Fruit fly (Drosophila melanogaster) whole organism, prepupa: ENCODE results near the gene CG10274.
A peak's percentile ranks its signal among the peaks of the same experiment; 100 is the strongest.

Experiments used
- Blimp-1 ChIP-seq: fragments of 200-800 bp; sonication (Bioruptor generic); optimal IDR thresholded peaks from 3 replicates; lab custom pipeline; 2017; ENCODE audit warnings: missing biosample characterization, missing genetic modification characterization, mild to moderate bottlenecking, moderate library complexity, missing genetic modification reagents
- CG10631 ChIP-seq: fragments of 200-800 bp; sonication (Bioruptor generic); optimal IDR thresholded peaks from 2 replicates; lab custom pipeline; 2016; ENCODE audit warnings: missing biosample characterization, missing genetic modification characterization
- CG10669 ChIP-seq: fragments of 200-800 bp; sonication (Bioruptor generic); optimal IDR thresholded peaks from 3 replicates; lab custom pipeline; 2018; ENCODE audit warnings: missing biosample characterization, mild to moderate bottlenecking, missing genetic modification characterization, moderate library complexity
- CG11294 ChIP-seq: fragments of 200-800 bp; sonication (Bioruptor generic); IDR thresholded peaks from 2 replicates; pipeline ENCODE4 v1.3.6; 2022; ENCODE audit warnings: missing biosample characterization, missing genetic modification characterization
- CG11762 ChIP-seq: fragments of 200-800 bp; sonication (Bioruptor generic); optimal IDR thresholded peaks from 3 replicates; lab custom pipeline; 2016; ENCODE audit warnings: missing biosample characterization, missing genetic modification characterization; ENCODE audit not compliant: insufficient read depth
- CG11902 ChIP-seq: fragments of 200-800 bp; sonication (Bioruptor generic); optimal IDR thresholded peaks from 3 replicates; lab custom pipeline; 2016; ENCODE audit warnings: missing biosample characterization, missing genetic modification characterization
- CG15336 ChIP-seq: fragments of 200-800 bp; sonication (Bioruptor generic); IDR thresholded peaks from 2 replicates; pipeline ENCODE4 v1.3.6; 2022; ENCODE audit warnings: missing biosample characterization, missing genetic modification characterization
- CG1621 ChIP-seq: fragments of 200-800 bp; sonication (Bioruptor generic); optimal IDR thresholded peaks from 3 replicates; lab custom pipeline; 2018; ENCODE audit warnings: missing biosample characterization, mild to moderate bottlenecking, missing genetic modification characterization
- CG16779 ChIP-seq: fragments of 200-800 bp; sonication (Bioruptor generic); optimal IDR thresholded peaks from 3 replicates; lab custom pipeline; 2017; ENCODE audit warnings: missing biosample characterization, mild to moderate bottlenecking, missing genetic modification characterization
- CG3032 ChIP-seq: fragments of 200-800 bp; optimal IDR thresholded peaks from 2 replicates; lab custom pipeline; 2019; ENCODE audit warnings: missing biosample characterization, mild to moderate bottlenecking, missing genetic modification characterization, moderate library complexity
- CG31627 ChIP-seq: fragments of 200-800 bp; sonication (Bioruptor generic); optimal IDR thresholded peaks from 3 replicates; lab custom pipeline; 2016; ENCODE audit warnings: missing biosample characterization, missing genetic modification characterization
- CG34406 ChIP-seq: fragments of 200-800 bp; sonication (Bioruptor generic); optimal IDR thresholded peaks from 3 replicates; lab custom pipeline; 2016; ENCODE audit warnings: missing biosample characterization, missing genetic modification characterization
- CG3919 ChIP-seq: fragments of 200-800 bp; sonication (Bioruptor generic); optimal IDR thresholded peaks from 3 replicates; lab custom pipeline; 2016; ENCODE audit warnings: missing biosample characterization, missing genetic modification characterization
- CG4318 ChIP-seq: fragments of 200-800 bp; sonication (Bioruptor generic); optimal IDR thresholded peaks from 3 replicates; lab custom pipeline; 2017; ENCODE audit warnings: missing biosample characterization, mild to moderate bottlenecking, missing genetic modification characterization
- CG6163 ChIP-seq: fragments of 200-800 bp; sonication (Bioruptor generic); IDR thresholded peaks from 3 replicates; pipeline ENCODE4 v1.3.6; 2022; ENCODE audit warnings: missing biosample characterization, missing genetic modification characterization
- CG6276 ChIP-seq: fragments of 200-800 bp; sonication (Bioruptor generic); optimal IDR thresholded peaks from 2 replicates; lab custom pipeline; 2017; ENCODE audit warnings: missing biosample characterization, mild to moderate bottlenecking, missing genetic modification characterization
- CG6792 ChIP-seq: fragments of 200-800 bp; sonication (Bioruptor generic); optimal IDR thresholded peaks from 3 replicates; lab custom pipeline; 2016; ENCODE audit warnings: missing biosample characterization, missing genetic modification characterization
- CG6808 ChIP-seq: fragments of 200-800 bp; sonication (Bioruptor generic); optimal IDR thresholded peaks from 3 replicates; lab custom pipeline; 2017; ENCODE audit warnings: missing biosample characterization, missing genetic modification characterization, mild to moderate bottlenecking, moderate library complexity, missing genetic modification reagents
- CG6854 ChIP-seq: fragments of 200-800 bp; sonication (Bioruptor generic); optimal IDR thresholded peaks from 2 replicates; lab custom pipeline; 2017; ENCODE audit warnings: missing biosample characterization, mild to moderate bottlenecking, missing genetic modification characterization
- CG7368 ChIP-seq: fragments of 200-800 bp; sonication (Bioruptor generic); optimal IDR thresholded peaks from 3 replicates; lab custom pipeline; 2016; ENCODE audit warnings: missing biosample characterization, missing genetic modification characterization
- CG8119 ChIP-seq: fragments of 200-800 bp; sonication (Bioruptor generic); IDR thresholded peaks from 3 replicates; pipeline ENCODE4 v1.3.6; 2022; ENCODE audit warnings: missing biosample characterization, missing genetic modification characterization
- CG8319 ChIP-seq: fragments of 200-800 bp; sonication (Bioruptor generic); optimal IDR thresholded peaks from 3 replicates; lab custom pipeline; 2016; ENCODE audit warnings: missing biosample characterization, missing genetic modification characterization
- CG8632 ChIP-seq: fragments of 200-800 bp; sonication (Bioruptor generic); optimal IDR thresholded peaks from 3 replicates; lab custom pipeline; 2016; ENCODE audit warnings: missing biosample characterization, missing genetic modification characterization
- CG9139 ChIP-seq: fragments of 200-800 bp; sonication (Bioruptor generic); optimal IDR thresholded peaks from 3 replicates; lab custom pipeline; 2017; ENCODE audit warnings: missing biosample characterization, mild to moderate bottlenecking, missing genetic modification characterization
- Eip75B ChIP-seq: fragments of 200-800 bp; sonication (Bioruptor generic); optimal IDR thresholded peaks from 3 replicates; lab custom pipeline; 2016; ENCODE audit warnings: missing biosample characterization, missing genetic modification characterization
- Eip78C ChIP-seq: fragments of 200-800 bp; sonication (Bioruptor generic); peaks from one replicate; lab custom pipeline; 2016; ENCODE audit warnings: missing biosample characterization, missing genetic modification characterization
- Eip93F ChIP-seq: fragments of 200-800 bp; sonication (Bioruptor generic); optimal IDR thresholded peaks from 2 replicates; lab custom pipeline; 2016; ENCODE audit warnings: missing biosample characterization, mild to moderate bottlenecking, missing genetic modification characterization
- Ets21C ChIP-seq: fragments of 200-800 bp; sonication (Bioruptor generic); optimal IDR thresholded peaks from 3 replicates; lab custom pipeline; 2016; ENCODE audit warnings: missing biosample characterization, missing genetic modification characterization
- Ets96B ChIP-seq: fragments of 200-800 bp; optimal IDR thresholded peaks from 2 replicates; lab custom pipeline; 2019; ENCODE audit warnings: missing biosample characterization, mild to moderate bottlenecking, missing genetic modification characterization, moderate library complexity
- Gug ChIP-seq: fragments of 200-800 bp; sonication (Bioruptor generic); IDR thresholded peaks from 2 replicates; pipeline ENCODE4 v1.3.6; 2022; ENCODE audit warnings: missing biosample characterization, missing genetic modification characterization
- Hr39 ChIP-seq: fragments of 200-800 bp; sonication (Bioruptor generic); optimal IDR thresholded peaks from 2 replicates; lab custom pipeline; 2016; ENCODE audit warnings: missing biosample characterization, missing genetic modification characterization
- Hr4 ChIP-seq: fragments of 200-800 bp; sonication (Bioruptor generic); optimal IDR thresholded peaks from 3 replicates; lab custom pipeline; 2016; ENCODE audit warnings: missing biosample characterization, missing genetic modification characterization
- Lpt ChIP-seq: fragments of 200-800 bp; sonication (Bioruptor generic); optimal IDR thresholded peaks from 3 replicates; lab custom pipeline; 2016; ENCODE audit warnings: missing biosample characterization, missing genetic modification characterization
- Met ChIP-seq: fragments of 200-800 bp; sonication (Bioruptor generic); optimal IDR thresholded peaks from 3 replicates; lab custom pipeline; 2016; ENCODE audit warnings: missing biosample characterization, missing genetic modification characterization
- OdsH ChIP-seq: fragments of 200-800 bp; sonication (Bioruptor generic); optimal IDR thresholded peaks from 3 replicates; lab custom pipeline; 2016; ENCODE audit warnings: missing biosample characterization, missing genetic modification characterization
- Smox ChIP-seq: fragments of 200-800 bp; sonication (Bioruptor generic); optimal IDR thresholded peaks from 3 replicates; lab custom pipeline; 2016; ENCODE audit warnings: missing biosample characterization, missing genetic modification characterization
- Sox102F ChIP-seq: fragments of 200-800 bp; sonication (Bioruptor generic); optimal IDR thresholded peaks from 2 replicates; lab custom pipeline; 2016; ENCODE audit warnings: missing biosample characterization, mild to moderate bottlenecking, missing genetic modification characterization
- Sox14 ChIP-seq: fragments of 200-800 bp; sonication (Bioruptor generic); optimal IDR thresholded peaks from 3 replicates; lab custom pipeline; 2016; ENCODE audit warnings: missing biosample characterization, missing genetic modification characterization
- achi ChIP-seq: fragments of 200-800 bp; sonication (Bioruptor generic); optimal IDR thresholded peaks from 3 replicates; lab custom pipeline; 2016; ENCODE audit warnings: missing biosample characterization, missing genetic modification characterization
- acj6 ChIP-seq: fragments of 200-800 bp; sonication (Bioruptor generic); optimal IDR thresholded peaks from 3 replicates; lab custom pipeline; 2016; ENCODE audit warnings: missing biosample characterization, missing genetic modification characterization
- dsx ChIP-seq: fragments of 200-800 bp; optimal IDR thresholded peaks from 3 replicates; lab custom pipeline; 2019; ENCODE audit warnings: missing biosample characterization, mild to moderate bottlenecking, missing genetic modification characterization, moderate library complexity; ENCODE audit not compliant: poor library complexity, severe bottlenecking
- esn ChIP-seq: fragments of 200-800 bp; sonication (Bioruptor generic); optimal IDR thresholded peaks from 2 replicates; lab custom pipeline; 2016; ENCODE audit warnings: missing biosample characterization, mild to moderate bottlenecking, missing genetic modification characterization, moderate library complexity
- fd59A ChIP-seq: fragments of 200-800 bp; sonication (Bioruptor generic); optimal IDR thresholded peaks from 2 replicates; lab custom pipeline; 2017; ENCODE audit warnings: missing biosample characterization, mild to moderate bottlenecking, missing genetic modification characterization, missing genetic modification reagents
- fd85E ChIP-seq: fragments of 200-800 bp; sonication (Bioruptor generic); optimal IDR thresholded peaks from 3 replicates; lab custom pipeline; 2016; ENCODE audit warnings: missing biosample characterization, missing genetic modification characterization
- fkh ChIP-seq: fragments of 200-800 bp; sonication (Bioruptor generic); optimal IDR thresholded peaks from 3 replicates; lab custom pipeline; 2017; ENCODE audit warnings: missing biosample characterization, mild to moderate bottlenecking, missing genetic modification characterization, moderate library complexity
- lz ChIP-seq: fragments of 200-800 bp; sonication (Bioruptor generic); optimal IDR thresholded peaks from 3 replicates; lab custom pipeline; 2016; ENCODE audit warnings: missing biosample characterization, missing genetic modification characterization
- net ChIP-seq: fragments of 200-800 bp; sonication (Bioruptor generic); optimal IDR thresholded peaks from 3 replicates; lab custom pipeline; 2016; ENCODE audit warnings: missing biosample characterization, missing genetic modification characterization
- salr ChIP-seq, 2 experiments: fragments of 200-800 bp; sonication (Bioruptor generic); optimal IDR thresholded peaks; 3 replicates each; lab custom pipeline; 2016 to 2018; ENCODE audit warnings: missing biosample characterization in 2 of 2, missing genetic modification characterization in 2 of 2, mild to moderate bottlenecking in 1 of 2
- spab ChIP-seq: fragments of 200-800 bp; sonication (Bioruptor generic); optimal IDR thresholded peaks from 2 replicates; lab custom pipeline; 2017; ENCODE audit warnings: missing biosample characterization, mild to moderate bottlenecking, missing genetic modification characterization, missing genetic modification reagents
- ss ChIP-seq, 2 experiments: fragments of 200-800 bp; sonication (Bioruptor generic); optimal IDR thresholded peaks; 2 replicates in 1 of 2; 3 replicates in 1 of 2; lab custom pipeline; 2017 to 2018; ENCODE audit warnings: mild to moderate bottlenecking in 2 of 2, missing biosample characterization in 2 of 2, missing genetic modification characterization in 2 of 2, moderate library complexity in 1 of 2
- svp ChIP-seq: fragments of 200-800 bp; sonication (Bioruptor generic); peaks from one replicate; lab custom pipeline; 2016; ENCODE audit warnings: missing biosample characterization, missing genetic modification characterization

The CG10274 gene

DNA sequence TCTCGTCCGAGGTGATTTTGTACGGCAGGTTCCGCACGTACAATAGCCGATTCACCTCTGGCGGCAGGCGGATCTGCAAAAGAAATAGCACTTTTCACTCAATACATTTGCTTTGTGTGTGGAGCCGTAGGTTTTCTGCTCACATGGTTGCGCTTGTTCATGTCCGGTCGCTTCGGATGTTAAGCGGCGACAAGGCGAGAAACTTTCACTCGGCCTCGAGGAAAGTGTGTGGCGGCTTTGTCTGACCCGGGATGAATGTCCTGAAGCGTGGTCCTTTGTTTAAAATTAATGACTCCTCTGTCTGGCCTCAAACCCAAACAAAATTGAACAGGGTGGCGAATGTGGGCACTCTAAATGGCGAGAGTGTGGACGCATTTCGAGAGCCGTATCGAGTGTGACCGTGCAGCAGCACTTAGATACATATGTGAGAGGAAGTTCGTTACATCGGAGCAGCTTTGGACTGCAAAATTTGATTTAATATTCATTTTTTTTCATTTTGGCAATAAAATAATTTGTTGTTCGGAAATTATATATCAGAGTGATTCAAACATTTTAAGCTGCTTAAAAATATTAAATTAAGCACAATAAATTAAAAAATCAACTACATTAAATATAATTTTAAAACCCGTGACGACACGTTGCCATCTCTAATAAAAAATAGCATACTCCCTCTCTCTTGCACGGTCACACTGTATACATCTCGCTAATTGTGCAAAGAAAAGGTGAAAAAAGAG lies 11.4 kb upstream of the CG10274 start, which contains the start of the genes Sf3b6 and Tnpo:
Sf3b6 (minus strand) TSS at position 358 of the 734 bp plus-strand sequence.
Tnpo (plus strand) TSS at position 659 of the 734 bp plus-strand sequence.
- TF ChIP-seq CG11762 (GFP tag; lab: Kevin White, UChicago) (peak; percentile 29), fd85E (GFP tag; lab: Kevin White, UChicago) (peak; percentile 25), CG7368 (GFP tag; lab: Kevin White, UChicago) (peak; percentile 47), CG6276 (GFP tag; lab: Kevin White, UChicago) (no peak), CG1621 (tag; lab: Kevin White, UChicago) (no peak), spab (no peak), Eip75B (GFP tag; lab: Kevin White, UChicago) (no peak), CG16779 (no peak), CG6163 (no peak), CG11902 (GFP tag; lab: Kevin White, UChicago) (peak; percentile 81), CG6854 (GFP tag; lab: Kevin White, UChicago) (no peak), net (GFP tag; lab: Kevin White, UChicago) (no peak), Hr4 (GFP tag; lab: Kevin White, UChicago) (no peak), achi (GFP tag; lab: Kevin White, UChicago) (no peak), CG8119 (no peak; the same call in 1 of the 3 replicates), Blimp-1 (GFP tag; lab: Kevin White, UChicago) (no peak), esn (peak; percentile 88), OdsH (GFP tag; lab: Kevin White, UChicago) (peak; percentile 86), Sox14 (GFP tag; lab: Kevin White, UChicago) (peak; percentile 79), Lpt (peak; percentile 60), Eip93F (GFP tag; lab: Kevin White, UChicago) (peak; percentile 23), CG3032 (tag; lab: Kevin White, UChicago) (peak; percentile 84), CG8319 (GFP tag; lab: Kevin White, UChicago) (peak; percentile 68), dsx (no peak), CG10631 (GFP tag; lab: Kevin White, UChicago) (peak; percentile 87), Eip78C (GFP tag; lab: Kevin White, UChicago) (no peak), Gug (GFP tag; lab: Robert Waterston, UW) (no peak; the same call in 1 of the 2 replicates), CG11294 (peak; percentile 71; the same call in 1 of the 2 replicates), fkh (GFP tag; lab: Kevin White, UChicago) (no peak), acj6 (GFP tag; lab: Kevin White, UChicago) (peak; percentile 83), CG31627 (GFP tag; lab: Kevin White, UChicago) (peak; percentile 90), CG34406 (GFP tag; lab: Kevin White, UChicago) (no peak), CG4318 (GFP tag; lab: Kevin White, UChicago) (no peak), CG6792 (GFP tag; lab: Kevin White, UChicago) (peak; percentile 75), CG8632 (peak; percentile 70), Sox102F (GFP tag; lab: Kevin White, UChicago) (no peak), CG10669 (GFP tag; lab: Kevin White, UChicago) (peak; percentile 73), salr (GFP tag; optimal IDR thresholded peaks at IDR 0.05; lab: Kevin White, UChicago) (no peak), svp (GFP tag; lab: Kevin White, UChicago) (no peak), Hr39 (GFP tag; lab: Kevin White, UChicago) (peak; percentile 86), lz (GFP tag; lab: Kevin White, UChicago) (peak; percentile 86), Ets21C (GFP tag; lab: Kevin White, UChicago) (peak; percentile 82), CG3919 (no peak), Ets96B (tag; lab: Kevin White, UChicago) (peak; percentile 73), CG6808 (no peak), CG15336 (GFP tag; lab: Robert Waterston, UW) (peak; percentile 59), fd59A (peak; percentile 52), Met (peak; percentile 82), CG9139 (no peak), Smox (no peak), ss (GFP tag; optimal IDR thresholded peaks at IDR 0.05; lab: Kevin White, UChicago) (no peak)
